Fruit fly (Drosophila melanogaster) whole organism, pupa: ENCODE results near the gene Fkbp39.

Experiments
- CG10348 ChIP-seq: fragments of 200-800 bp; sonication (Bioruptor generic); IDR thresholded peaks from 2 replicates; pipeline ENCODE4 v1.3.6; 2022; ENCODE audit warnings: missing biosample characterization, missing genetic modification characterization
- CG12605 ChIP-seq: fragments of 200-800 bp; sonication (Bioruptor generic); IDR thresholded peaks from 2 replicates; pipeline ENCODE4 v1.3.6; 2022; ENCODE audit warnings: missing biosample characterization, missing genetic modification characterization
- CG13204 ChIP-seq: fragments of 200-800 bp; sonication (Bioruptor generic); optimal IDR thresholded peaks from 2 replicates; lab custom pipeline; 2018; ENCODE audit warnings: missing biosample characterization, mild to moderate bottlenecking, missing genetic modification characterization, moderate library complexity
- CG14655 ChIP-seq: fragments of 200-800 bp; sonication (Bioruptor generic); optimal IDR thresholded peaks from 3 replicates; lab custom pipeline; 2017; ENCODE audit warnings: mild to moderate bottlenecking, missing biosample characterization, missing genetic modification reagents, missing genetic modification characterization
- CG15710 ChIP-seq: fragments of 200-800 bp; sonication (Bioruptor generic); optimal IDR thresholded peaks from 2 replicates; lab custom pipeline; 2018; ENCODE audit warnings: missing biosample characterization, mild to moderate bottlenecking, missing genetic modification characterization, moderate library complexity
- CG17806 ChIP-seq: fragments of 200-800 bp; sonication (Bioruptor generic); optimal IDR thresholded peaks from 2 replicates; lab custom pipeline; 2018; ENCODE audit warnings: missing biosample characterization, mild to moderate bottlenecking, missing genetic modification characterization, moderate library complexity
- CG32121 ChIP-seq: fragments of 200-800 bp; sonication (Bioruptor generic); IDR thresholded peaks from 2 replicates; pipeline ENCODE4 v1.3.6; 2022; ENCODE audit warnings: missing biosample characterization, missing genetic modification characterization
- CG34367 ChIP-seq: fragments of 200-800 bp; sonication (Bioruptor generic); optimal IDR thresholded peaks from 2 replicates; lab custom pipeline; 2018; ENCODE audit warnings: missing biosample characterization, mild to moderate bottlenecking, missing genetic modification characterization
- CG4496 ChIP-seq: fragments of 200-800 bp; sonication (Bioruptor generic); IDR thresholded peaks from 3 replicates; pipeline ENCODE4 v1.3.6; 2022; ENCODE audit warnings: missing biosample characterization, missing genetic modification characterization
- CG8159 ChIP-seq: fragments of 200-800 bp; sonication (Bioruptor generic); optimal IDR thresholded peaks from 3 replicates; lab custom pipeline; 2018; ENCODE audit warnings: missing biosample characterization, mild to moderate bottlenecking, missing genetic modification characterization, moderate library complexity
- CG8301 ChIP-seq: fragments of 200-800 bp; sonication (Bioruptor generic); optimal IDR thresholded peaks from 2 replicates; lab custom pipeline; 2018; ENCODE audit warnings: missing biosample characterization, mild to moderate bottlenecking, missing genetic modification characterization
- CG9948 ChIP-seq: fragments of 200-800 bp; sonication (Bioruptor generic); optimal IDR thresholded peaks from 2 replicates; lab custom pipeline; 2018; ENCODE audit warnings: missing biosample characterization, mild to moderate bottlenecking, missing genetic modification characterization, moderate library complexity
- D1 ChIP-seq: fragments of 200-800 bp; sonication (Bioruptor generic); optimal IDR thresholded peaks from 2 replicates; lab custom pipeline; 2018; ENCODE audit warnings: missing biosample characterization, mild to moderate bottlenecking, missing genetic modification characterization, moderate library complexity
- EcR ChIP-seq: fragments of 200-800 bp; sonication (Bioruptor generic); optimal IDR thresholded peaks from 3 replicates; lab custom pipeline; 2019; ENCODE audit warnings: missing biosample characterization, missing genetic modification characterization, mild to moderate bottlenecking, moderate library complexity, missing genetic modification reagents
- Ets98B ChIP-seq: fragments of 200-800 bp; sonication (Bioruptor generic); IDR thresholded peaks from 2 replicates; pipeline ENCODE4 v1.3.6; 2022; ENCODE audit warnings: missing biosample characterization, missing genetic modification characterization
- Pif1A ChIP-seq: fragments of 200-800 bp; sonication (Bioruptor generic); optimal IDR thresholded peaks from 3 replicates; lab custom pipeline; 2016; ENCODE audit warnings: missing biosample characterization, missing genetic modification characterization
- Pif1B ChIP-seq: fragments of 200-800 bp; sonication (Bioruptor generic); optimal IDR thresholded peaks from 3 replicates; lab custom pipeline; 2016; ENCODE audit warnings: missing biosample characterization, missing genetic modification characterization
- Snoo ChIP-seq: fragments of 200-800 bp; sonication (Bioruptor generic); optimal IDR thresholded peaks from 3 replicates; lab custom pipeline; 2017; ENCODE audit warnings: missing biosample characterization, mild to moderate bottlenecking, missing genetic modification characterization, inconsistent platforms
- fd96Ca ChIP-seq: fragments of 200-800 bp; sonication (Bioruptor generic); IDR thresholded peaks from 3 replicates; pipeline ENCODE4 v1.3.6; 2022; ENCODE audit warnings: missing biosample characterization, missing genetic modification characterization
- gl ChIP-seq: fragments of 200-800 bp; sonication (Bioruptor generic); optimal IDR thresholded peaks from 2 replicates; lab custom pipeline; 2018; ENCODE audit warnings: missing biosample characterization, mild to moderate bottlenecking, missing genetic modification characterization
- rn ChIP-seq: fragments of 200-800 bp; sonication (Bioruptor generic); IDR thresholded peaks from 2 replicates; pipeline ENCODE4 v1.3.6; 2022; ENCODE audit warnings: missing biosample characterization, missing genetic modification characterization

Fkbp39 gene

DNA sequence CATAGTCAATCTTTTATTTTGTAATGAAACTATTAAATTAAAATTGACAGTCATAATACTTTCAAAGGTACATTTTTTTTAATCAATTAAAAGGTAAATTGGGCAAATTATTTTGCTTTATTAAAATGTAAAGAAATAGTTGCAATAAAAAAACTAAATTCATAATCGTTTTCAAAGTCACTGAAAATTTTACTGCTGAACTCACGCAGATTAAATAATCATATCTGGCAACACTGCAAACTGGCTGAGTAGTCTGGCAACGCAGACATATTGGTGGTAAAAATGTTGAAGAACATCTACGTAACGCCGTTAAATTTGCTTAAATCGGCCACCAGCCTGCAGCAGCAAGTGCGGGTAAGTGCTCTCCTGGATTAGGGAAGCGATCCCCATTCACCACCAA is 2.5 kb downstream of the Fkbp39 start, which contains the start of gene mRpL9:
mRpL9 (plus strand) TSS at position 267 of the 400 bp plus-strand sequence.
- TF ChIP-seq CG15710 = peak; percentile 5
- no peak for TF ChIP-seq CG9948 (tag; lab: Kevin White, UChicago)
- TF ChIP-seq, all 21 proteins: peak for 1

DNA sequence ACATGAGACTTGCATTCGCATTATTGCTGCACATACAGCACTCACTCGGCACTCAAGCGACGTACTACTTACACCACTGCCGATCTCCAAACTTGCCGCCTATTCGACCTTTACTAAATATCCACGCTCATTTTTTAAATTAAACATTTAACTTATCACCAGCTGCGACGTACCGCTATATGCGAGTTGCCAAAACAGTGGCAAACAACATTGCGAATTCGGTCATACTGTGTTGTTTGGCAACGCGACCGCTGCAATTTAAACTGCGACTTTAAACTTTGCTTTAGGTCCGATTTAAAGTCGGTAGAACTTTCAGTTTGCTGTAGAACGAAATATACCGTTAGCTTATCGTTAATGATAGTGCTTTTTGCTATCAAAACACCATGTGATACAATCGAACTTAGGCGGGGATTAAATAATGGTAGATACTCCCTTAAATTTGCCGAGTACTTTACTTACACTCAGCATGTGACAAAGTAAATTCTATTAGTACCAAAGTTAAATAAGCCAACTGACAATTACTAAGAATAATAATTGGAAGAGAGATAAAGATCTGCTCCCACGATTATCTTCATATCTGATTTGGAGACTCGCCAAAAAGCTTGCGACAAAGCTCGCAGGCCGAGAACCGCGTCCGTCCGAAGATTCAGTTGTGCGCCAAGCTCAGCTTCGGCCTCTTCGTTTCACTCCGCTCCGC is 4.7 kb downstream of the Fkbp39 start, which contains the start of the genes CG6236 and ea:
CG6236 (minus strand) TSS at position 187 of the 697 bp plus-strand sequence.
ea (plus strand) TSS at position 647 of the 697 bp plus-strand sequence.
- TF ChIP-seq Pif1A (no peak), CG4496 (no peak), CG9948 (tag; lab: Kevin White, UChicago) (no peak)
- TF ChIP-seq, all 21 proteins: peak for 0

DNA sequence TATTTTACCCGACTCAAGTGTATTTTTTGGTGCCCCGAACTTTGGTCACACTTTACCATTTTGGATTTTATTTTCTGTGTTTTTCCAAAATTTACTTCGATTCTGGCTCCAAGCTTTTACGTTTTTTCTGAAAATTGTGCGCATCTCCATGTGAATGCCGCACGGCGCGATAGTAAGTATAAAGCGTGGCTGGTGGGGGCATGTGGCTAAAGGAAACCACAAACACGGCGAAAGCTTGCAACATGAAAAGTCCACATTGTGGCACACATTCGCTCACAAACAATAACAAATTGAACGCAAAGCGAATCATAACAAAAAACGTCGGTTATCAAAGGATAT is 12.2 kb downstream of the Fkbp39 start, which contains the start of gene ear:
ear (plus strand) TSS at position 10 of the 339 bp plus-strand sequence.
- TF ChIP-seq CG12605 (GFP tag; lab: Robert Waterston, UW) (no peak), CG14655 (GFP tag; lab: Kevin White, UChicago) (no peak), gl (no peak), CG4496 (no peak), CG13204 (GFP tag; lab: Kevin White, UChicago) (no peak), Pif1B (GFP tag; lab: Kevin White, UChicago) (no peak), CG10348 (GFP tag; lab: Robert Waterston, UW) (no peak), CG8159 (tag; lab: Kevin White, UChicago) (no peak), CG15710 (no peak)

DNA sequence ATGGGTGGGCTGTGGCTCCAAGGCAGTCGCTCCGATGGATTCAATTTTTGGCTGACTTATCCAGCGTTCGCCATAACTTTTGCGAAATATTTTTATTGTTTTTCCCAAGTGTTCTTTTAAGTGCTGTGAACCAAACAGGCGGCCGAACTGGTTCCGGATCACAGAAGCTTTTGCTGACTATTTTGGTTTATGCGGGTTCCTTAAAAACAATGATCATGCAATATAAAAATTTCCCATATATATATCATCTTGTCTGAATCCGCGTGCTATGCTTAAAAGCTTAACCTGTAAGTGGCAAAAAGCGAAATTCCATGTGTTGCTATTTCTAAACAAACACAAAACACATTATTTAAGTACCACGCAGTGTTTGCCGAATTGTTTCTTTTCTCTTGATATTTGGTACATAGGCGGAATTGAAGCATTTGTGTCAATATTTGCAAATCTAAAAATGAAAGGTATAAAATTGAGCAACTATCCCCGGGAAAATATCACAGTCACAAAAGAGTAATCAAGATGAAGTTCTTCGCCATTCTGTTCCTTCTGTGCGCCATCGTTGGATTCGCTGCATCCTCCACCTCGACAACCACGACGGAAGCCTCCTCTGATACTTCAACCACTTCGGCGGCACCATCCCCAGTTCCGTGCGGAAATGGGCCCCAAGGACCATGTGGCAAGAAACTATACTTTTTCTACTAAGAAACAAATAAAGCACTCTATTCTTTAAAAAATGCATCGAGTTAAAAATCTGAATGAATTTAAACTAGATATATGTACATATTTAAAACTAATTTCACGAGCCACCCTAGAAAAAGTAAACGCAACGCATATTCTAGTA is 12.8 kb downstream of the Fkbp39 start, which contains the start of the genes CG6276 and CG44040:
CG6276 (minus strand) TSS at position 158 of the 835 bp plus-strand sequence.
CG44040 (plus strand) TSS at position 467 of the 835 bp plus-strand sequence.
- TF ChIP-seq CG32121 (GFP tag; lab: Robert Waterston, UW) (peak; percentile 35), CG8159 (tag; lab: Kevin White, UChicago) (peak; percentile 98), CG8301 (tag; lab: Kevin White, UChicago) (peak; percentile 59), rn (GFP tag; lab: Robert Waterston, UW) (0 out of 2 replicates have a peak, but pooled peaks have one; percentile 4), CG10348 (GFP tag; lab: Robert Waterston, UW) (no peak), CG12605 (GFP tag; lab: Robert Waterston, UW) (0 out of 2 replicates have a peak, but pooled peaks have one; percentile 9), CG4496 (peak; percentile 53; the same call in 2 of the 3 replicates), Pif1B (GFP tag; lab: Kevin White, UChicago) (no peak), Ets98B (peak; percentile 73), gl (no peak), Snoo (tag; lab: Kevin White, UChicago) (peak; percentile 61), D1 (tag; lab: Kevin White, UChicago) (no peak), fd96Ca (GFP tag; lab: Robert Waterston, UW) (peak; percentile 71), CG13204 (GFP tag; lab: Kevin White, UChicago) (no peak), CG14655 (GFP tag; lab: Kevin White, UChicago) (no peak), CG34367 (peak; percentile 50), CG9948 (tag; lab: Kevin White, UChicago) (peak; percentile 25), EcR (GFP tag; lab: Kevin White, UChicago) (no peak), CG17806 (tag; lab: Kevin White, UChicago) (peak; percentile 44), Pif1A (no peak), CG15710 (peak; percentile 46)

DNA sequence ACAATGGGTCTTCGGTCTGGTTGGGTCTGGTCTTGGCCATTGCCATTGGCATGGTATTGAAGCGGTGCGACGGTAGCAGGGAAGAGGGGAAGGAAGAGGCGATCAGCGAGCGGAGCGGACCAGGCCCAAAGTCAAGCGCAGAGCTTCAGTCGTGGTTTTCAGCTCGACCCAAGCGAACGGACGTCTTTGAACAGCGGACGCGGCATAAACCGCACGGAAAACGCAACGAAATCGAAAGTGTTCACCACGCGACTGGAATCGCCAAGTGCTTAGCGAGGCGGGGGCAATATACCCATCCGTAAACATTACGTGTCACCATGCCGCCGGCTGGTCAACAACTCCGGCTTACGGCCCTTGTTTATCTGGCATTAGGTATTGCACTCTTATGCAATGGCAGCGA is 16.6 kb downstream of the Fkbp39 start, which contains the start of gene CG14866:
CG14866 (plus strand) TSS at position 146 of the 400 bp plus-strand sequence.
- no peak for TF ChIP-seq CG32121 (GFP tag; lab: Robert Waterston, UW)
- TF ChIP-seq CG8301 (tag; lab: Kevin White, UChicago) = no peak
- no peak for TF ChIP-seq CG9948 (tag; lab: Kevin White, UChicago)
- TF ChIP-seq CG8159 (tag; lab: Kevin White, UChicago) = no peak
- no peak for TF ChIP-seq CG15710
- TF ChIP-seq EcR (GFP tag; lab: Kevin White, UChicago) = no peak
- no peak for TF ChIP-seq Pif1A
- TF ChIP-seq CG4496 = no peak
- TF ChIP-seq CG10348 (GFP tag; lab: Robert Waterston, UW) = no peak

DNA sequence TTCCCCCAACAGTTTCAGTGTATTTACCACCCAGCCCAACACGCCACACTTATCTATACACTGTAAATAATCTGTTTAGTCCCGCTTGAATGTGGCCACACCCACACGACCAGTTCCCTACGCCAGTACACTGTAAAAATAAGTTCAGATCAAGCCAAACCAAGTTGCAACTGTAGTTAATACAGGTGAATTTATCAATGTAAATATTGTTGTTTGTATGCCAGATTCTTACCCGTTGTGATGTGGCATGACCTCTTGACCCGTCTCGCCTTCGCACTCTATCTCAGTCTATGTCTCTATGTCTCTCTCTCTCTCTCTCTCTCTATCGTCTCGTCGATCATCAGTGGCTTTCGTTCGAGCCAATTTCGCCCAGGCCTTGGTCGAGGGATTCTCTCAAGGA is 19.1 kb downstream of the Fkbp39 start:
- no peak for TF ChIP-seq CG14655 (GFP tag; lab: Kevin White, UChicago)
- no peak for TF ChIP-seq Pif1A
- no peak for TF ChIP-seq CG12605 (GFP tag; lab: Robert Waterston, UW)
- TF ChIP-seq D1 (tag; lab: Kevin White, UChicago) = no peak
- TF ChIP-seq CG8159 (tag; lab: Kevin White, UChicago) = no peak
- no peak for TF ChIP-seq rn (GFP tag; lab: Robert Waterston, UW)
- TF ChIP-seq gl = no peak
- TF ChIP-seq CG32121 (GFP tag; lab: Robert Waterston, UW) = no peak
- TF ChIP-seq Snoo (tag; lab: Kevin White, UChicago) = no peak
- TF ChIP-seq CG8301 (tag; lab: Kevin White, UChicago) = no peak
- TF ChIP-seq CG4496 = no peak
- no peak for TF ChIP-seq fd96Ca (GFP tag; lab: Robert Waterston, UW)
- no peak for TF ChIP-seq CG17806 (tag; lab: Kevin White, UChicago)
- no peak for TF ChIP-seq Pif1B (GFP tag; lab: Kevin White, UChicago)
- TF ChIP-seq CG13204 (GFP tag; lab: Kevin White, UChicago) = no peak
- no peak for TF ChIP-seq CG9948 (tag; lab: Kevin White, UChicago)
- TF ChIP-seq EcR (GFP tag; lab: Kevin White, UChicago) = no peak
- TF ChIP-seq Ets98B = no peak
- TF ChIP-seq CG34367 = no peak
